Worm (Caenorhabditis elegans) whole organism, late embryonic: Measurements from ENCODE around the gene clhm-1.

Source experiments
- ceh-24 ChIP-seq: sonication (generic microtip); optimal IDR thresholded peaks from 2 replicates; lab custom pipeline; 2016; ENCODE audit warnings: mild to moderate bottlenecking, missing genetic modification characterization, missing compliant biosample characterization
- ceh-6 ChIP-seq: fragments of 200-800 bp; sonication (Bioruptor generic); optimal IDR thresholded peaks from 2 replicates; lab custom pipeline; 2018; ENCODE audit warnings: mild to moderate bottlenecking, missing genetic modification characterization, missing compliant biosample characterization
- unc-55 ChIP-seq: sonication (generic microtip); optimal IDR thresholded peaks from 2 replicates; lab custom pipeline; 2017; ENCODE audit warnings: missing biosample characterization, missing genetic modification reagents, missing genetic modification characterization

DNA sequence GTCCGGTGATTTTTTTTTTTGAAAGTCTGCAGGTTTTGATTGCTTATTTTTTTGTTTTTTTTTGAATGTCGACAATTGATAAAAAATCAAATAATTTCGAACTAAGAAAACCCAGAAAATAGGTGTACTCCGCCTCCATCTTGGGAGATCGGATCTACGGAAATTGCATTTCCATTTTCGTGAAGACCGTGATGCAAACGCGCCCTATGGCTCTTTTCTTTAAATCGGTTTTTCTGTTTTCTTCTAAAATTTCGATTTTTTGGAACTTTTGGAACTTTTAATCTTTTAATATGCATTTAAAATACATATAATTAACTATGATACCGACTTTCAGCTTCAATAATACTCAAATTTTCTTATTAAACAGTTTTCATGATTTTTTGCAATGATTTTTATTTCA lies 28.8 kb downstream of the clhm-1 start:
- TF ChIP-seq ceh-6 (GFP tag; lab: Kevin White, UChicago) (no peak), ceh-24 (tag; lab: Kevin White, UChicago) (no peak), unc-55 (no peak)
